Fruit fly (Drosophila melanogaster): ENCODE data around the gene pns.
A peak's percentile ranks its signal among the peaks of the same experiment; 100 is the strongest.

The pns gene

DNA sequence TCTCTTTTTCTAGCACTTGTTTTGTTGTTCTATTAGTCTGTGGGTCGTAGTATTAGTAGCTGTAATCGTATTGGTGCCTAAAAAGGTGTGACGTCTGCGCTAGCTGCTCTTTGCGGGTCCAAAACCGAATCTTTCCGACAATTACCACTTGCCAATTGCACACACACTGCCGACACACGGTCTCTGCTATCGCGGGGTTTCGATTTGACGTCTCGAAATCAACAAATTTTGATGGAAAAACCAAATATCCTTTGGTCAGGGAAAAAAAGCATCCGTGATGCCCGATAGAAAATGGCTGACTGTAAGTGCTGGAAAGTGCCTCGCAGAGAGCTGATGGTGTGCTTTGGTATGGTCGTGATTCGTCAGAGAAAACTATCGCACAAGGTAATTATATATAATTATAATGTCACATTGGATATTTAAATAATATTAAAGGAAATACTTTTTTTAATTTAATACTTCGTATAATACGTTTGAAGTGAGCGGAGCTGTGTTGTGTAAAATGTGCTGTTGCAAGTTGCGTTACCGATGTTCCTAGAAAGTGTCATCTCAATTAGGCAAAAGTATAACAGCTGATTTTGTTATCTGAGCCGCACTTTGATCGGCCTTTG, 21.3 kb downstream of the pns start, which contains the start of the genes Pex10 and CG12099 (continued):
- peak; percentile 96 for TF ChIP-seq CG14860 (GFP tag; IDR thresholded peaks at IDR 0.05; ENCODE audit: partially characterized antibody)
- TF ChIP-seq CG31365 (tag; optimal IDR thresholded peaks at IDR 0.05), result no peak
- peak; percentile 48 for TF ChIP-seq Camta (GFP tag; optimal IDR thresholded peaks at IDR 0.05)
- TF ChIP-seq CG14965 (GFP tag; optimal IDR thresholded peaks at IDR 0.05; ENCODE audit: borderline replicate concordance), result no peak
- TF ChIP-seq Stat92E (GFP tag; optimal IDR thresholded peaks at IDR 0.05), result peak in 1 of 3 experiments; percentile 56
- peak; percentile 78 for TF ChIP-seq BtbVII (GFP tag; optimal IDR thresholded peaks at IDR 0.05)
- TF ChIP-seq CG3838 (GFP tag; optimal IDR thresholded peaks at IDR 0.05), result peak; percentile 59
- TF ChIP-seq ERR (GFP tag; optimal IDR thresholded peaks at IDR 0.05), result peak; percentile 46
- TF ChIP-seq Hsf (GFP tag; optimal IDR thresholded peaks at IDR 0.05), result peak; percentile 83
- TF ChIP-seq CG15073 (GFP tag; optimal IDR thresholded peaks at IDR 0.05), result peak; percentile 48
- TF ChIP-seq CG8359 (GFP tag; optimal IDR thresholded peaks at IDR 0.05; ENCODE audit: borderline replicate concordance), result peak; percentile 15
- TF ChIP-seq fd102C (GFP tag; optimal IDR thresholded peaks at IDR 0.05), result peak; percentile 49
- TF ChIP-seq gsb (GFP tag; IDR thresholded peaks at IDR 0.05), result peak; percentile 72
- TF ChIP-seq GATAe (GFP tag; conservative IDR thresholded peaks at IDR 0.05), result peak; percentile 91
- peak; percentile 36 for TF ChIP-seq p53 (GFP tag; optimal IDR thresholded peaks at IDR 0.05)
- peak; percentile 84 for TF ChIP-seq CG6175 (GFP tag; IDR thresholded peaks at IDR 0.05)
- no peak for TF ChIP-seq en (GFP tag; optimal IDR thresholded peaks at IDR 0.05)
- peak; percentile 91 for TF ChIP-seq lab (GFP tag; optimal IDR thresholded peaks at IDR 0.05)
- TF ChIP-seq CG5245 (GFP tag; optimal IDR thresholded peaks at IDR 0.05), result peak; percentile 56
- TF ChIP-seq exex (tag; optimal IDR thresholded peaks at IDR 0.05), result no peak
- TF ChIP-seq CG7556 (GFP tag; optimal IDR thresholded peaks at IDR 0.05), result peak; percentile 87
- peak; percentile 38 for TF ChIP-seq Myb (GFP tag; optimal IDR thresholded peaks at IDR 0.05)
- no peak for TF ChIP-seq Tbp (GFP tag; optimal IDR thresholded peaks at IDR 0.05)
- peak; percentile 93 for TF ChIP-seq NFAT (GFP tag; IDR thresholded peaks at IDR 0.05)
- peak; percentile 89 for TF ChIP-seq slou (GFP tag; optimal IDR thresholded peaks at IDR 0.05)
- TF ChIP-seq sim (GFP tag; IDR thresholded peaks at IDR 0.05), result peak; percentile 46; the same call in 1 of the 2 replicates
- TF ChIP-seq dysf (GFP tag; IDR thresholded peaks at IDR 0.05), result peak; percentile 92
- peak; percentile 86 for TF ChIP-seq CG2678 (tag; optimal IDR thresholded peaks at IDR 0.05)
- TF ChIP-seq pho (GFP tag; optimal IDR thresholded peaks at IDR 0.05), result peak; percentile 58
- peak; percentile 71; the same call in 1 of the 2 replicates for TF ChIP-seq CG42726 (GFP tag; IDR thresholded peaks at IDR 0.05; ENCODE audit: partially characterized antibody)
- peak; percentile 85 for TF ChIP-seq chm (GFP tag; IDR thresholded peaks at IDR 0.05)
- no peak for TF ChIP-seq da (GFP tag; optimal IDR thresholded peaks at IDR 0.05)
- peak; percentile 86 for TF ChIP-seq ssp (GFP tag; IDR thresholded peaks at IDR 0.05)
- peak; percentile 85 for TF ChIP-seq ap (GFP tag; IDR thresholded peaks at IDR 0.05)
- peak; percentile 72 for TF ChIP-seq CG7963 (GFP tag; IDR thresholded peaks at IDR 0.05; ENCODE audit: partially characterized antibody)
- peak; percentile 97 for TF ChIP-seq Ets65A (GFP tag)
- peak; percentile 0 for TF ChIP-seq slp2 (GFP tag; optimal IDR thresholded peaks at IDR 0.05)
- peak; percentile 69 for TF ChIP-seq CHES-1-like (GFP tag; optimal IDR thresholded peaks at IDR 0.05)
- peak; percentile 32 for TF ChIP-seq CG6813 (GFP tag; optimal IDR thresholded peaks at IDR 0.05)
- TF ChIP-seq CG11560 (tag; IDR thresholded peaks at IDR 0.05), result peak; percentile 83
- TF ChIP-seq Fer3 (tag; optimal IDR thresholded peaks at IDR 0.05), result peak; percentile 86
- TF ChIP-seq jumu (GFP tag; optimal IDR thresholded peaks at IDR 0.05), result peak; percentile 55
- peak; percentile 59 for TF ChIP-seq CG33213 (GFP tag; optimal IDR thresholded peaks at IDR 0.05)
- peak; percentile 96 for TF ChIP-seq CG30403 (GFP tag; optimal IDR thresholded peaks at IDR 0.05)
- TF ChIP-seq Usf (GFP tag; optimal IDR thresholded peaks at IDR 0.05), result peak; percentile 79
- TF ChIP-seq CG17568 (GFP tag; optimal IDR thresholded peaks at IDR 0.05), result no peak
- peak; percentile 94 for TF ChIP-seq CG14710 (tag; optimal IDR thresholded peaks at IDR 0.05)
- TF ChIP-seq CG6765 (GFP tag; optimal IDR thresholded peaks at IDR 0.05), result peak; percentile 50
- TF ChIP-seq CG17361 (GFP tag; IDR thresholded peaks at IDR 0.05), result peak; percentile 93
- no peak for TF ChIP-seq bigmax (GFP tag; optimal IDR thresholded peaks at IDR 0.05)

Data from whole organism, embryonic.